Worm (Caenorhabditis elegans): Measurements from ENCODE around the gene M04D8.5.

ce11 chrIII:9985542-9985941, 47.6 kb downstream of the M04D8.5 start:
- no peak for TF ChIP-seq ama-1 (optimal IDR thresholded peaks at IDR 0.05)
- no peak for TF ChIP-seq B0310.2 (tag; optimal IDR thresholded peaks at IDR 0.05)
- no peak for TF ChIP-seq ceh-36 (tag; optimal IDR thresholded peaks at IDR 0.05)
- no peak for TF ChIP-seq hmbx-1 (tag; optimal IDR thresholded peaks at IDR 0.05)
- TF ChIP-seq scrt-1 (GFP tag; IDR thresholded peaks at IDR 0.05), result no peak
- no peak for TF ChIP-seq flt-1 (GFP tag; IDR thresholded peaks at IDR 0.05)
- TF ChIP-seq hmg-4 (GFP tag; optimal IDR thresholded peaks at IDR 0.05), result no peak
- no peak for TF ChIP-seq ceh-13 (GFP tag; optimal IDR thresholded peaks at IDR 0.05)
